Fruit fly (Drosophila melanogaster): ENCODE results near the gene Edg91.

DNA sequence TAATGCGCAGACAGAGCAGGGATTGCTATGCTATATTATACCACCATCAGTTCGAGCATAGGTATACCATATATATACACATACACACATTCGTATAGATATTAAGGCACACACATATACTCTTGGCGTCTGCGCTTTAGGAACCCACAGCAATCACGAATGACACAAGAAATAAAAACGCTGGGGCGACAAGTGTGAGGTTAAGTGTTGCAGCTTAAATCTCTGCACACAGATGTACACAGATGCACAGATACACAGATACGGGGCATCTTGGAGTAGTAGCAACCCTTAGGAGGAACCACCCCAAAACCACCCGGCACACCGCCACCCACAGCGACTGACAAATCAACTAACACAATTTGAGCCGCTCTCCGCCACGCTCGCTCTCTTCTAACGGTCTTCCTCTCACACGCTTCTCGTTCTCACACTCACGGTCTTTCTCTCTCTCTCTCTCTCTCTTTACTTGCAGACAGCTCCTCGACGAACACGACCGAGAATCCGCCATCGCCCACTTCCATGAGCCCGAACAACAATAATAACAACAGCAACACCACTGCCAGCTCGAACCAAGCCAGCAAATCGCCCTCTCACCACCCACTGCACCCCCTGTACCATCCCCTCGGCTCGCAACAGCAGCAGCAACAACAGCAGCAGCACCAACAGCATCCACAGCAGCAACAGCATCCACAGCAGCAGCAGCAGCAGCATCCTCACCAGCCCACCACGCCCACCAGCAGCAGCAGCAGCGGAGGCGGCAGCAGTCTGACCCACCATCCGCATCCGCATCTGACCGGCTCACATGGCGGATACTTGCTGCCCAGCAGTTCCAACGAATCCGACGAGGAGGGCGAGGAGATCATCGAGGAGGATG is 44.5 kb downstream of the Edg91 start:
- TF ChIP-seq gl (tag; optimal IDR thresholded peaks at IDR 0.05) = no peak
- TF ChIP-seq CG8159 (tag; optimal IDR thresholded peaks at IDR 0.05) = no peak
- no peak for TF ChIP-seq Snoo (tag; optimal IDR thresholded peaks at IDR 0.05)
- TF ChIP-seq CG15710 (tag; optimal IDR thresholded peaks at IDR 0.05) = no peak
- no peak for TF ChIP-seq CG12605 (GFP tag; IDR thresholded peaks at IDR 0.05)
- no peak for TF ChIP-seq EcR (GFP tag; optimal IDR thresholded peaks at IDR 0.05)
